Worm (Caenorhabditis elegans) whole organism, early embryonic: Measurements from ENCODE around the gene dop-1.
A peak's percentile ranks its signal among the peaks of the same experiment; 100 is the strongest.

ENCODE experiments used
- B0310.2 ChIP-seq: sonication (generic microtip); optimal IDR thresholded peaks from 2 replicates; lab custom pipeline; 2016; ENCODE audit warnings: mild to moderate bottlenecking, missing genetic modification characterization, missing compliant biosample characterization
- F13C5.2 ChIP-seq: sonication (generic microtip); optimal IDR thresholded peaks from 2 replicates; lab custom pipeline; 2017; ENCODE audit warnings: mild to moderate bottlenecking, missing genetic modification characterization, inconsistent platforms, missing compliant biosample characterization
- ama-1 ChIP-seq: fragments of 150-350 bp; optimal IDR thresholded peaks from 2 replicates; lab custom pipeline; 2014
- flt-1 ChIP-seq: fragments of 200-800 bp; sonication (Bioruptor generic); IDR thresholded peaks from 2 replicates; pipeline ENCODE4 v1.3.6; 2022; ENCODE audit warnings: missing genetic modification characterization, missing compliant biosample characterization
- hmbx-1 ChIP-seq: sonication (generic microtip); optimal IDR thresholded peaks from 2 replicates; lab custom pipeline; 2016; ENCODE audit warnings: mild to moderate bottlenecking, missing genetic modification characterization, missing compliant biosample characterization
- hnd-1 ChIP-seq: sonication (generic microtip); optimal IDR thresholded peaks from 2 replicates; lab custom pipeline; 2016; ENCODE audit warnings: missing genetic modification characterization, missing compliant biosample characterization
- scrt-1 ChIP-seq: fragments of 200-800 bp; sonication (Bioruptor generic); IDR thresholded peaks from 2 replicates; pipeline ENCODE4 v1.3.6; 2022; ENCODE audit warnings: missing genetic modification characterization, missing compliant biosample characterization

- TF ChIP-seq flt-1 (GFP tag; lab: Robert Waterston, UW) (peak; percentile 88), ama-1 (lab: Kevin White, UChicago) (no peak), B0310.2 (tag; lab: Kevin White, UChicago) (peak; percentile 75), hmbx-1 (tag; lab: Kevin White, UChicago) (peak; percentile 55), F13C5.2 (tag; lab: Kevin White, UChicago) (peak; percentile 87), hnd-1 (tag; lab: Kevin White, UChicago) (peak; percentile 64), scrt-1 (GFP tag; lab: Robert Waterston, UW) (peak; percentile 78)
Measured at ce11 chrX:4444073-4444472, 25.4 kb upstream of the dop-1 start.
